Worm (Caenorhabditis elegans): ENCODE data around the gene ugt-58.

- TF ChIP-seq nhr-237 (tag; optimal IDR thresholded peaks at IDR 0.05) (no peak), lin-15B (tag; optimal IDR thresholded peaks at IDR 0.05) (no peak), snpc-4 (tag; optimal IDR thresholded peaks at IDR 0.05) (no peak), nhr-76 (tag; optimal IDR thresholded peaks at IDR 0.05) (no peak), fos-1 (tag; optimal IDR thresholded peaks at IDR 0.05) (no peak)
Observed at ce11 chrII:9611347-9611923, 24.9 kb upstream of the ugt-58 start, which contains the start of the genes T15H9.5 and T15H9.4.

All from whole organism, L4 larva.